Fruit fly (Drosophila melanogaster) whole organism, wandering third instar larva: ENCODE measurements around the gene CG33493.

ENCODE experiments used
- Abd-B ChIP-seq: fragments of >200 bp; optimal IDR thresholded peaks from 2 replicates; lab custom pipeline; 2017; ENCODE audit warnings: missing biosample characterization, missing genetic modification characterization
- CG32264 ChIP-seq: fragments of 200-800 bp; sonication (Bioruptor generic); optimal IDR thresholded peaks from 2 replicates; lab custom pipeline; 2016; ENCODE audit warnings: missing biosample characterization, missing genetic modification characterization
- CG9705 ChIP-seq: fragments of 200-800 bp; sonication (Bioruptor generic); optimal IDR thresholded peaks from 2 replicates; lab custom pipeline; 2018; ENCODE audit warnings: missing biosample characterization, mild to moderate bottlenecking, missing genetic modification characterization
- CrebA ChIP-seq: fragments of 200-800 bp; sonication (Bioruptor generic); optimal IDR thresholded peaks from 2 replicates; lab custom pipeline; 2016; ENCODE audit warnings: missing biosample characterization, mild to moderate bottlenecking, missing genetic modification characterization, borderline replicate concordance
- Dfd ChIP-seq: fragments of >200 bp; optimal IDR thresholded peaks from 2 replicates; lab custom pipeline; 2017; ENCODE audit warnings: missing biosample characterization, missing genetic modification characterization
- Dif ChIP-seq: fragments of 200-275, 200-300 bp; sonication (Bioruptor generic); optimal IDR thresholded peaks from 2 replicates; lab custom pipeline; 2018; ENCODE audit warnings: missing biosample characterization, missing genetic modification characterization; ENCODE audit not compliant: partially characterized antibody
- GATAd ChIP-seq: sonication (Bioruptor generic); optimal IDR thresholded peaks from 2 replicates; lab custom pipeline; 2016; ENCODE audit warnings: missing biosample characterization, missing genetic modification characterization
- HLH106 ChIP-seq: fragments of 200-800 bp; optimal IDR thresholded peaks from 3 replicates; lab custom pipeline; 2019; ENCODE audit warnings: missing biosample characterization, mild to moderate bottlenecking, missing genetic modification characterization, moderate library complexity
- Hnf4 ChIP-seq: fragments of 200-800 bp; sonication (Bioruptor generic); optimal IDR thresholded peaks from 2 replicates; lab custom pipeline; 2016; ENCODE audit warnings: missing biosample characterization, mild to moderate bottlenecking, missing genetic modification characterization
- Hr78 ChIP-seq: fragments of >200 bp; optimal IDR thresholded peaks from 2 replicates; lab custom pipeline; 2017; ENCODE audit warnings: missing biosample characterization, missing genetic modification characterization
- Hr83 ChIP-seq: fragments of 200-300 bp; sonication (Bioruptor generic); optimal IDR thresholded peaks from 2 replicates; lab custom pipeline; 2016; ENCODE audit warnings: missing biosample characterization, mild to moderate bottlenecking, missing genetic modification characterization, moderate library complexity; ENCODE audit not compliant: poor library complexity, severe bottlenecking
- Jra ChIP-seq: sonication (Bioruptor generic); optimal IDR thresholded peaks from 2 replicates; lab custom pipeline; 2016; ENCODE audit warnings: missing biosample characterization, missing genetic modification characterization
- Mio ChIP-seq: sonication (Bioruptor generic); optimal IDR thresholded peaks from 2 replicates; lab custom pipeline; 2016; ENCODE audit warnings: missing biosample characterization, missing genetic modification characterization
- Myc ChIP-seq: fragments of >200 bp; optimal IDR thresholded peaks from 2 replicates; lab custom pipeline; 2017
- N ChIP-seq: fragments of >200 bp; optimal IDR thresholded peaks from 2 replicates; lab custom pipeline; 2018; ENCODE audit warnings: missing biosample characterization, missing external identifiers, missing genetic modification characterization
- OdsH ChIP-seq: fragments of 200-800 bp; sonication (Bioruptor generic); optimal IDR thresholded peaks from 2 replicates; lab custom pipeline; 2016; ENCODE audit warnings: missing biosample characterization, mild to moderate bottlenecking, missing genetic modification characterization
- Rel ChIP-seq, 2 experiments: fragments of 200-800 bp; sonication (Bioruptor generic) in 1 of 2; optimal IDR thresholded peaks; 2 replicates in 1 of 2; 3 replicates in 1 of 2; lab custom pipeline; 2016 to 2019; ENCODE audit warnings: mild to moderate bottlenecking in 2 of 2, missing biosample characterization in 2 of 2, missing genetic modification characterization in 2 of 2, moderate library complexity in 1 of 2
- Sp1 ChIP-seq: fragments of 200-800 bp; sonication (Bioruptor generic); optimal IDR thresholded peaks from 3 replicates; lab custom pipeline; 2019; ENCODE audit warnings: missing biosample characterization, mild to moderate bottlenecking, missing genetic modification characterization, moderate library complexity
- Vsx2 ChIP-seq: fragments of 200-300, 225-300 bp; sonication (Bioruptor generic); optimal IDR thresholded peaks from 2 replicates; lab custom pipeline; 2018; ENCODE audit warnings: missing biosample characterization, missing genetic modification characterization; ENCODE audit not compliant: partially characterized antibody
- br ChIP-seq: fragments of 200-800 bp; sonication (Bioruptor generic); optimal IDR thresholded peaks from 2 replicates; lab custom pipeline; 2016; ENCODE audit warnings: missing biosample characterization, missing genetic modification characterization
- brk ChIP-seq: fragments of 200-800 bp; sonication (Bioruptor generic); optimal IDR thresholded peaks from 2 replicates; lab custom pipeline; 2016; ENCODE audit warnings: missing biosample characterization, mild to moderate bottlenecking, missing genetic modification characterization
- dl ChIP-seq, 2 experiments: fragments of 175-275, 200-275 bp in 1 of 2; fragments of 200-275 bp in 1 of 2; sonication (Bioruptor generic); optimal IDR thresholded peaks; lab custom pipeline; 2018; ENCODE audit warnings: mild to moderate bottlenecking in 2 of 2, missing biosample characterization in 2 of 2, missing genetic modification characterization in 2 of 2, moderate library complexity in 2 of 2; ENCODE audit not compliant: partially characterized antibody in 2 of 2, insufficient read depth in 1 of 2
- dmrt93B ChIP-seq: fragments of 200-800 bp; sonication (Bioruptor generic); optimal IDR thresholded peaks from 2 replicates; lab custom pipeline; 2018; ENCODE audit warnings: missing biosample characterization, mild to moderate bottlenecking, missing genetic modification characterization
- dsf ChIP-seq: sonication (Bioruptor generic); optimal IDR thresholded peaks from 2 replicates; lab custom pipeline; 2016; ENCODE audit warnings: missing biosample characterization, missing genetic modification characterization, borderline replicate concordance
- ey ChIP-seq: fragments of 200-800 bp; sonication (Bioruptor generic); optimal IDR thresholded peaks from 2 replicates; lab custom pipeline; 2016; ENCODE audit warnings: missing biosample characterization, missing genetic modification characterization
- foxo ChIP-seq, 2 experiments: fragments of 200-800 bp; sonication (Bioruptor generic); optimal IDR thresholded peaks; 2 replicates in 1 of 2; 3 replicates in 1 of 2; lab custom pipeline; 2016 to 2017; ENCODE audit warnings: missing biosample characterization in 2 of 2, missing genetic modification characterization in 2 of 2
- fru ChIP-seq: fragments of 200-800 bp; sonication (Bioruptor generic); optimal IDR thresholded peaks from 3 replicates; lab custom pipeline; 2016; ENCODE audit warnings: missing biosample characterization, mild to moderate bottlenecking, missing genetic modification characterization
- h ChIP-seq: fragments of 200-800 bp; sonication (Bioruptor generic); optimal IDR thresholded peaks from 3 replicates; lab custom pipeline; 2016; ENCODE audit warnings: missing biosample characterization, mild to moderate bottlenecking, missing genetic modification characterization
- jim ChIP-seq: fragments of 175-275, 200-325 bp; sonication (Bioruptor generic); optimal IDR thresholded peaks from 2 replicates; lab custom pipeline; 2016; ENCODE audit warnings: missing biosample characterization, mild to moderate bottlenecking, missing genetic modification characterization
- lola ChIP-seq: fragments of >200 bp; optimal IDR thresholded peaks from 2 replicates; lab custom pipeline; 2017; ENCODE audit warnings: missing biosample characterization, missing genetic modification characterization
- pan ChIP-seq: fragments of >200 bp; optimal IDR thresholded peaks from 2 replicates; lab custom pipeline; 2017
- psq ChIP-seq: fragments of 200-800 bp; sonication (Bioruptor generic); optimal IDR thresholded peaks from 3 replicates; lab custom pipeline; 2017; ENCODE audit warnings: missing biosample characterization, mild to moderate bottlenecking, missing genetic modification characterization, moderate library complexity
- rgr ChIP-seq: fragments of 200-800 bp; sonication (Bioruptor generic); optimal IDR thresholded peaks from 3 replicates; lab custom pipeline; 2016; ENCODE audit warnings: missing biosample characterization, mild to moderate bottlenecking, missing genetic modification characterization
- sage ChIP-seq: fragments of 200-800 bp; sonication (Bioruptor generic); optimal IDR thresholded peaks from 2 replicates; lab custom pipeline; 2016; ENCODE audit warnings: missing biosample characterization, mild to moderate bottlenecking, missing genetic modification characterization
- sv ChIP-seq: fragments of 200-800 bp; sonication (Bioruptor generic); optimal IDR thresholded peaks from 3 replicates; lab custom pipeline; 2016; ENCODE audit warnings: missing biosample characterization, missing genetic modification characterization
- tai ChIP-seq: sonication (Bioruptor generic); optimal IDR thresholded peaks from 2 replicates; lab custom pipeline; 2016; ENCODE audit warnings: missing biosample characterization, missing genetic modification characterization
- usp ChIP-seq: fragments of >200 bp; optimal IDR thresholded peaks from 2 replicates; lab custom pipeline; 2017; ENCODE audit warnings: missing biosample characterization, missing genetic modification characterization
- woc ChIP-seq: sonication (Bioruptor generic); optimal IDR thresholded peaks from 2 replicates; lab custom pipeline; 2016; ENCODE audit warnings: missing biosample characterization, mild to moderate bottlenecking, missing genetic modification characterization

CG33493 gene

DNA sequence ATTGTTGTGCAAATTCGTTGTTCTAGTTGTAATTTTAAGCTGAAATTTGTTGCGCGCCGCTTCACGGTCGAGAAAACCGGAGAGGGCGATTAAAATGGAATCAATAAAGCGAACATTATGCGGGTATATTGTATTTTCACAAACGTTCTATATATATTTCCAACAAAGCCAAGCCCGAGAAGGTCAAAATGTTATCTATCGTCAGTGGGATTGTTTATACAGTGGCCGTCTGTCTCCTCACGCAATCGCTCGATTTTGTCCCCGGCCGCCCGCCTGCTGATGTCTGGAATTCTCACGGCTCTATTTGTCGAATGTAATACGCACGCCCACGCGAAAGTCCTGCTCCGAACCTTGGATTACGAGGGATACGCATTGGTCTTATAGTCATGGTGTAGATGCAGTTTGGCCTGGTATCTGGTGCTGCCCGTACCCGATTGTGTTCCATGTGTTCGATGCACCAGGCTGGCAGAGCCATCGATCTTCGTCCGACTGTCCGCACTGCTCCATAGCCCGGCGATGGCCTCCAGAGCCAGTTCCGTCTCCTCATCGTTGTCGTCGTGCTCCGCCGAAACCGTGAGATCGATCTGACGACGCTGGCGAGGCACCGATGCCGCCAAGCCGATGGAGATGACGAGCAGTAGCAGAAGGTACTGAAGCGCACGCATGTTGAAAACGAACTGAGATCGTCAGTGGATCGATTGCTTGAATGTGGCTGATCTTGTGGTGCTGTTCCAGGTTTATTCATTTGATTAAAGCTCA, at the start of gene CG33493:
TSS of gene CG33493 (minus strand) at position 709 of the 759 bp plus-strand sequence.
- TF ChIP-seq jim (no peak), Abd-B (GFP tag; lab: Kevin White, UChicago) (no peak), Rel (GFP tag; optimal IDR thresholded peaks at IDR 0.05; lab: Kevin White, UChicago) (no peak), Rel (tag; optimal IDR thresholded peaks at IDR 0.05; lab: Kevin White, UChicago) (peak; percentile 9), N (no peak)

DNA sequence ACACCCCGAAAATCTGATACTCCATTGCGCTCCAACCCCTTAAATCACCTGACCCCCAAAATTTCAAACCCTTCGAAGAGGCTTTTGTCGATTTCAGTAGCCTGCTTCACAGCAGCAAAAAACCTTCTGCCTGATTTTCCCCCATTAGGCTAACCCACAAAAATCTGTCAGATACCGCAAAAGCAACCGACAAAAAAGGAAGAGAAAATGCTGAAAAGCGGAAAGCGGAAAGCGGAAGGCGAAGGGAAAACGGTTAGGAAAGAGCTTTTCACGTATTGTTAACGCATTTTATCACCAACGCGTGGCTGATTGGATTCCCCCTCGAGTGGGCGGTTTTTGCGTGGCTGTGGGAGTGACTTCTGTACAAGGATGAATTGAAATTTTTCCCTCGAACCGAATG, 49.3 kb upstream of the CG33493 start:
- TF ChIP-seq Rel (GFP tag; optimal IDR thresholded peaks at IDR 0.05; lab: Kevin White, UChicago) (no peak), Rel (tag; optimal IDR thresholded peaks at IDR 0.05; lab: Kevin White, UChicago) (peak; percentile 28), Abd-B (GFP tag; lab: Kevin White, UChicago) (no peak)
- TF ChIP-seq, all 38 proteins: peak for 1

DNA sequence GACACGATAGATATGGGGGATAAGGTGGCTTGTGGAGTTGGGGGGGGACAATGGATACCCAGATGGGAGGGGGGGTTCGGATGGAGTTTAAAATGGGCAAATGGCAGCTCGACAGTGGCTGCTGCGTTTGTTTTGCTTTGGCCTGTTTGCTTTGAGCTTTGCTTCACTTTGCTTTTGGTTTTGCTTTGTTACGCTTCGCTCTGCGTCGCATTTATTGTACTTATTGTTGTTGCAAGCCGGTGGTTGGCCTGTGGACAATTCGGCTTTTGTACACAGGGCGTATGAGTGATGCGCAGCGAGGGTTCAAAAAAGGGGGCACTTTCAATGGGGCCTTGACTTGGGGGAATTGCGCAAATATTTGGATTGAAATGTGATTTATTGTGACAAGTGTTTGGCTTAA, 48.2 kb upstream of the CG33493 start:
- TF ChIP-seq brk (GFP tag; lab: Kevin White, UChicago), result no peak
- TF ChIP-seq Rel (GFP tag; optimal IDR thresholded peaks at IDR 0.05; lab: Kevin White, UChicago), result no peak
- TF ChIP-seq Rel (tag; optimal IDR thresholded peaks at IDR 0.05; lab: Kevin White, UChicago), result peak; percentile 2
- peak; percentile 76 for TF ChIP-seq Hr83 (GFP tag; lab: Kevin White, UChicago)

DNA sequence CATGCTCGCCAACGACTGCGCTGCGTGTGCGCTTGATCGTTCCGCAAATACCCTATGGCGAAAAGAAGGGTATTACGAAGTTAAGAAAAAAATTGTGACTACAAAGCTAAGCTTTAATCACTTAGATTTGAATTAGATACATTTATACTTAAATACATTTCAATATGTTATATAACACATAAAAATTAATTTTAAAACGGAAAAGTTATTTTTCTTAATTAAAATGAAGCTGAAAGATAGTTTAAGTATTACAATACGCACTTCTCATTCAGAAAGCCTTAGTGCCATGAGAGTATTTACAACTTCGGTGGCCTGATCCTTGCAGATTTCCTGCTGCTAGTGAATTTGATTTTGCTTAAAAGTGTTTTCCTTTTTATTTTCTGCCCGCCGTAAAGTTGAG, 47.7 kb upstream of the CG33493 start:
- TF ChIP-seq dl (GFP tag; optimal IDR thresholded peaks at IDR 0.05; lab: Kevin White, UChicago; ENCODE audit: insufficient read depth in 1 of 2, partially characterized antibody in 2 of 2) (no peak), sv (GFP tag; lab: Kevin White, UChicago) (no peak), Mio (GFP tag; lab: Kevin White, UChicago) (no peak), dsf (GFP tag; lab: Kevin White, UChicago) (no peak), ey (no peak), sage (no peak), GATAd (GFP tag; lab: Kevin White, UChicago) (no peak), tai (GFP tag; lab: Kevin White, UChicago) (no peak), Dif (GFP tag; lab: Kevin White, UChicago) (no peak), Hnf4 (GFP tag; lab: Kevin White, UChicago) (no peak), dmrt93B (peak; percentile 25), CG32264 (GFP tag; lab: Kevin White, UChicago) (no peak), Jra (GFP tag; lab: Kevin White, UChicago) (no peak), HLH106 (peak; percentile 59), br (no peak), fru (no peak), Abd-B (GFP tag; lab: Kevin White, UChicago) (no peak), N (no peak), Dfd (no peak), brk (GFP tag; lab: Kevin White, UChicago) (peak; percentile 18), Rel (GFP tag; optimal IDR thresholded peaks at IDR 0.05; lab: Kevin White, UChicago) (no peak), Rel (tag; optimal IDR thresholded peaks at IDR 0.05; lab: Kevin White, UChicago) (no peak), Sp1 (peak; percentile 58), jim (no peak), Hr83 (GFP tag; lab: Kevin White, UChicago) (no peak), lola (GFP tag; lab: Kevin White, UChicago) (no peak), OdsH (peak; percentile 10), CG9705 (GFP tag; lab: Kevin White, UChicago) (no peak), pan (no peak), woc (GFP tag; lab: Kevin White, UChicago) (peak; percentile 34), Vsx2 (GFP tag; lab: Kevin White, UChicago) (no peak), CrebA (GFP tag; lab: Kevin White, UChicago) (no peak), h (GFP tag; lab: Kevin White, UChicago) (peak; percentile 45), foxo (GFP tag; optimal IDR thresholded peaks at IDR 0.05; lab: Kevin White, UChicago) (peak in 1 of 2 experiments; percentile 45), usp (GFP tag; lab: Kevin White, UChicago) (no peak), Myc (lab: Kevin White, UChicago) (no peak), Hr78 (no peak), psq (GFP tag; lab: Kevin White, UChicago) (peak; percentile 16), rgr (GFP tag; lab: Kevin White, UChicago) (peak; percentile 49)
